Fruit fly (Drosophila melanogaster): ENCODE data around the gene CG1105.

- no peak for TF ChIP-seq Sin3A (optimal IDR thresholded peaks at IDR 0.05)
- no peak for TF ChIP-seq psq (optimal IDR thresholded peaks at IDR 0.05)
These were observed 27.4 kb upstream of the CG1105 start for dm6 chr3R:7094368-7094767.

All from Kc167 (cell line).